Fruit fly (Drosophila melanogaster) Kc167 (cell line): ENCODE measurements around the gene CG15422.

Source experiments
- Myc ChIP-seq: fragments of >200 bp; optimal IDR thresholded peaks from 2 replicates; lab custom pipeline; 2017; ENCODE audit warnings: missing external identifiers
- Sin3A ChIP-seq: fragments of >200 bp; optimal IDR thresholded peaks from 2 replicates; lab custom pipeline; 2018; ENCODE audit warnings: missing external identifiers
- h ChIP-seq: fragments of >200 bp; optimal IDR thresholded peaks from 3 replicates; lab custom pipeline; 2018; ENCODE audit warnings: missing external identifiers
- insv ChIP-seq: fragments of >200 bp; optimal IDR thresholded peaks from 3 replicates; lab custom pipeline; 2018; ENCODE audit warnings: missing external identifiers
- psq ChIP-seq: fragments of >200 bp; optimal IDR thresholded peaks from 2 replicates; lab custom pipeline; 2017; ENCODE audit warnings: missing external identifiers
- ttk ChIP-seq: sonication (Bioruptor generic); optimal IDR thresholded peaks from 2 replicates; lab custom pipeline; 2017; ENCODE audit warnings: missing external identifiers

CG15422 gene

dm6 chr2L:4038073-4038699 is 33.4 kb downstream of the CG15422 start:
- TF ChIP-seq ttk (lab: Kevin White, UChicago) (no peak), psq (no peak), Myc (lab: Kevin White, UChicago) (no peak), h (lab: Kevin White, UChicago) (no peak)

dm6 chr2L:4043052-4043451 is 38.3 kb downstream of the CG15422 start:
- TF ChIP-seq Myc (lab: Kevin White, UChicago), result no peak
- no peak for TF ChIP-seq insv (lab: Kevin White, UChicago)
- TF ChIP-seq h (lab: Kevin White, UChicago), result no peak
- no peak for TF ChIP-seq ttk (lab: Kevin White, UChicago)
- no peak for TF ChIP-seq Sin3A (lab: Kevin White, UChicago)
- TF ChIP-seq psq, result no peak

dm6 chr2L:4045185-4045814 is 40.5 kb downstream of the CG15422 start:
- TF ChIP-seq Sin3A (lab: Kevin White, UChicago), result no peak

dm6 chr2L:4051770-4052169 is 47.0 kb downstream of the CG15422 start:
- no peak for TF ChIP-seq Sin3A (lab: Kevin White, UChicago)
- no peak for TF ChIP-seq ttk (lab: Kevin White, UChicago)
- TF ChIP-seq insv (lab: Kevin White, UChicago), result no peak
- no peak for TF ChIP-seq Myc (lab: Kevin White, UChicago)
- TF ChIP-seq psq, result no peak
- no peak for TF ChIP-seq h (lab: Kevin White, UChicago)

dm6 chr2L:4052346-4052745 is 47.6 kb downstream of the CG15422 start:
- TF ChIP-seq psq (no peak), Sin3A (lab: Kevin White, UChicago) (no peak), Myc (lab: Kevin White, UChicago) (no peak), h (lab: Kevin White, UChicago) (no peak), insv (lab: Kevin White, UChicago) (no peak), ttk (lab: Kevin White, UChicago) (no peak)

dm6 chr2L:4053421-4054091 is 48.8 kb downstream of the CG15422 start:
- no peak for TF ChIP-seq ttk (lab: Kevin White, UChicago)
- no peak for TF ChIP-seq psq
- no peak for TF ChIP-seq h (lab: Kevin White, UChicago)
- no peak for TF ChIP-seq Sin3A (lab: Kevin White, UChicago)
- TF ChIP-seq insv (lab: Kevin White, UChicago), result no peak
- TF ChIP-seq Myc (lab: Kevin White, UChicago), result no peak
